Worm (Caenorhabditis elegans) whole organism, L4 larva: Measurements from ENCODE around the gene C16C8.9.

Source experiments
- D1046.2 ChIP-seq: fragments of 200-800 bp; sonication (Bioruptor generic); IDR thresholded peaks from 2 replicates; pipeline ENCODE4 v1.3.6; 2022; ENCODE audit warnings: missing genetic modification characterization, missing compliant biosample characterization
- F10B5.3 ChIP-seq: sonication (generic microtip); optimal IDR thresholded peaks from 2 replicates; lab custom pipeline; 2016; ENCODE audit warnings: mild to moderate bottlenecking, missing genetic modification characterization, missing compliant biosample characterization
- F26F4.8 ChIP-seq: fragments of 200-800 bp; sonication (Bioruptor generic); conservative IDR thresholded peaks from 2 replicates; pipeline ENCODE4 v1.3.6; 2022; ENCODE audit warnings: missing genetic modification characterization, missing compliant biosample characterization
- F44E2.7 ChIP-seq: fragments of 200-800 bp; sonication (Bioruptor generic); IDR thresholded peaks from 2 replicates; pipeline ENCODE4 v2.1.2; 2022; ENCODE audit warnings: missing genetic modification characterization, missing compliant biosample characterization
- R02D3.7 ChIP-seq: fragments of 150-350 bp; sonication (generic microtip); optimal IDR thresholded peaks from 3 replicates; lab custom pipeline; 2014; ENCODE audit warnings: missing biosample characterization, missing genetic modification characterization
- ZK337.2 ChIP-seq: fragments of 200-800 bp; sonication (Bioruptor generic); IDR thresholded peaks from 2 replicates; pipeline ENCODE4 v1.3.6; 2022; ENCODE audit warnings: missing genetic modification reagents, missing genetic modification characterization, missing compliant biosample characterization
- ZK546.5 ChIP-seq, 2 experiments: sonication (generic microtip); optimal IDR thresholded peaks; 2 replicates each; lab custom pipeline; 2017; ENCODE audit warnings: missing biosample characterization in 2 of 2, missing genetic modification characterization in 2 of 2
- aly-2 ChIP-seq: sonication (generic microtip); optimal IDR thresholded peaks from 2 replicates; lab custom pipeline; 2018; ENCODE audit warnings: missing biosample characterization, missing genetic modification characterization
- attf-4 ChIP-seq: sonication (generic microtip); optimal IDR thresholded peaks from 3 replicates; lab custom pipeline; 2017; ENCODE audit warnings: missing biosample characterization, missing genetic modification characterization
- ceh-32 ChIP-seq: sonication (generic microtip); optimal IDR thresholded peaks from 2 replicates; lab custom pipeline; 2016; ENCODE audit warnings: mild to moderate bottlenecking, missing genetic modification characterization, missing compliant biosample characterization; ENCODE audit not compliant: poor library complexity
- ceh-62 ChIP-seq: sonication (generic microtip); optimal IDR thresholded peaks from 2 replicates; lab custom pipeline; 2017; ENCODE audit warnings: missing biosample characterization, missing genetic modification characterization
- cey-2 ChIP-seq: sonication (generic microtip); optimal IDR thresholded peaks from 3 replicates; lab custom pipeline; 2017; ENCODE audit warnings: missing genetic modification characterization, mild to moderate bottlenecking, missing compliant biosample characterization, antibody characterized with exemption, borderline replicate concordance; ENCODE audit not compliant: insufficient read depth
- ctbp-1 ChIP-seq: fragments of 200-800 bp; sonication (Bioruptor generic); IDR thresholded peaks from 2 replicates; pipeline ENCODE4 v1.3.6; 2022; ENCODE audit warnings: missing genetic modification reagents, missing genetic modification characterization, missing compliant biosample characterization
- daf-19 ChIP-seq: fragments of 200-800 bp; sonication (Bioruptor generic); conservative IDR thresholded peaks from 2 replicates; pipeline ENCODE4 v1.3.6; 2022; ENCODE audit warnings: missing genetic modification characterization, missing compliant biosample characterization
- duxl-1 ChIP-seq: sonication (generic microtip); optimal IDR thresholded peaks from 2 replicates; lab custom pipeline; 2016; ENCODE audit warnings: mild to moderate bottlenecking, missing genetic modification characterization, moderate library complexity, missing compliant biosample characterization; ENCODE audit not compliant: poor library complexity
- dve-1 ChIP-seq: sonication (generic microtip); optimal IDR thresholded peaks from 2 replicates; lab custom pipeline; 2017; ENCODE audit warnings: antibody characterized with exemption, mild to moderate bottlenecking, missing genetic modification characterization, missing compliant biosample characterization; ENCODE audit not compliant: insufficient read depth
- egl-27 ChIP-seq: sonication (generic microtip); optimal IDR thresholded peaks from 3 replicates; lab custom pipeline; 2017; ENCODE audit warnings: missing biosample characterization, missing genetic modification reagents, missing genetic modification characterization
- fkh-10 ChIP-seq: fragments of 150-350 bp; optimal IDR thresholded peaks from 2 replicates; lab custom pipeline; 2014; ENCODE audit warnings: missing biosample characterization, missing genetic modification reagents, missing genetic modification characterization
- fos-1 ChIP-seq: fragments of 150-350 bp; optimal IDR thresholded peaks from 2 replicates; lab custom pipeline; 2014; ENCODE audit warnings: missing biosample characterization, missing genetic modification characterization
- gei-8 ChIP-seq: fragments of 200-800 bp; sonication (Bioruptor generic); optimal IDR thresholded peaks from 2 replicates; lab custom pipeline; 2018; ENCODE audit warnings: mild to moderate bottlenecking, missing genetic modification characterization, missing compliant biosample characterization
- hlh-30 ChIP-seq: sonication (generic microtip); optimal IDR thresholded peaks from 2 replicates; lab custom pipeline; 2017; ENCODE audit warnings: antibody characterized with exemption, mild to moderate bottlenecking, missing genetic modification characterization, missing compliant biosample characterization; ENCODE audit not compliant: insufficient read depth
- hmg-1.1 ChIP-seq: fragments of 200-800 bp; sonication (Bioruptor generic); IDR thresholded peaks from 2 replicates; pipeline ENCODE4 v1.3.6; 2022; ENCODE audit warnings: missing genetic modification reagents, missing genetic modification characterization, missing compliant biosample characterization
- lin-1 ChIP-seq: fragments of 200-800 bp; sonication (Bioruptor generic); IDR thresholded peaks from 2 replicates; pipeline ENCODE4 v1.3.6; 2022; ENCODE audit warnings: missing genetic modification reagents, missing genetic modification characterization, missing compliant biosample characterization
- lin-13 ChIP-seq: fragments of 150-350 bp; optimal IDR thresholded peaks from 2 replicates; lab custom pipeline; 2014; ENCODE audit warnings: missing biosample characterization, missing genetic modification reagents, missing genetic modification characterization
- lin-15B ChIP-seq: fragments of 150-350 bp; sonication (generic microtip); optimal IDR thresholded peaks from 3 replicates; lab custom pipeline; 2014; ENCODE audit warnings: missing biosample characterization, missing genetic modification characterization
- lir-3 ChIP-seq: sonication (generic microtip); optimal IDR thresholded peaks from 2 replicates; lab custom pipeline; 2016; ENCODE audit warnings: mild to moderate bottlenecking, missing genetic modification characterization, missing compliant biosample characterization
- madf-5 ChIP-seq, 2 experiments: fragments of 200-800 bp; sonication (Bioruptor generic); IDR thresholded peaks; 2 replicates each; pipeline ENCODE4 v1.3.6; 2022; ENCODE audit warnings: missing compliant biosample characterization in 2 of 2, missing genetic modification characterization in 2 of 2
- mxl-2 ChIP-seq: fragments of 200-800 bp; sonication (Bioruptor generic); conservative IDR thresholded peaks from 2 replicates; pipeline ENCODE4 v1.3.6; 2022; ENCODE audit warnings: missing genetic modification reagents, missing genetic modification characterization, missing compliant biosample characterization
- mxl-3 ChIP-seq: fragments of 200-800 bp; sonication (Bioruptor generic); optimal IDR thresholded peaks from 2 replicates; lab custom pipeline; 2018; ENCODE audit warnings: mild to moderate bottlenecking, missing genetic modification characterization, missing compliant biosample characterization
- nhr-102 ChIP-seq: sonication (generic microtip); optimal IDR thresholded peaks from 2 replicates; lab custom pipeline; 2016; ENCODE audit warnings: mild to moderate bottlenecking, missing genetic modification characterization, moderate library complexity, missing compliant biosample characterization
- nhr-11 ChIP-seq: fragments of 150-350 bp; optimal IDR thresholded peaks from 2 replicates; lab custom pipeline; 2014; ENCODE audit warnings: missing biosample characterization, missing genetic modification characterization
- nhr-111 ChIP-seq: fragments of 200-800 bp; sonication (Bioruptor generic); optimal IDR thresholded peaks from 2 replicates; lab custom pipeline; 2018; ENCODE audit warnings: mild to moderate bottlenecking, missing genetic modification characterization, missing compliant biosample characterization
- nhr-237 ChIP-seq: sonication (generic microtip); optimal IDR thresholded peaks from 2 replicates; lab custom pipeline; 2017; ENCODE audit warnings: missing biosample characterization, missing genetic modification characterization
- nhr-28 ChIP-seq: fragments of 150-350 bp; optimal IDR thresholded peaks from 2 replicates; lab custom pipeline; 2014; ENCODE audit warnings: missing biosample characterization, missing genetic modification characterization
- nhr-41 ChIP-seq: fragments of 200-800 bp; sonication (Bioruptor generic); IDR thresholded peaks from 2 replicates; pipeline ENCODE4 v1.3.6; 2022; ENCODE audit warnings: missing genetic modification reagents, missing genetic modification characterization, missing compliant biosample characterization
- nhr-42 ChIP-seq: fragments of 200-800 bp; sonication (Bioruptor generic); IDR thresholded peaks from 2 replicates; pipeline ENCODE4 v1.3.6; 2022; ENCODE audit warnings: missing genetic modification characterization, missing compliant biosample characterization
- nhr-48 ChIP-seq: sonication (generic microtip); optimal IDR thresholded peaks from 2 replicates; lab custom pipeline; 2016; ENCODE audit warnings: mild to moderate bottlenecking, missing genetic modification characterization, missing compliant biosample characterization
- nhr-76 ChIP-seq: fragments of 150-350 bp; optimal IDR thresholded peaks from 2 replicates; lab custom pipeline; 2014; ENCODE audit warnings: missing biosample characterization, missing genetic modification characterization
- pha-4 ChIP-seq, 2 experiments: fragments of 150-350 bp in 1 of 2; fragments of 200-800 bp in 1 of 2; sonication (Bioruptor generic) in 1 of 2; IDR thresholded peaks in 1 of 2; optimal IDR thresholded peaks in 1 of 2; 2 replicates each; pipeline versions ENCODE4 v1.3.6 to Lab custom; 2014 to 2022; ENCODE audit warnings: missing genetic modification characterization in 2 of 2, missing genetic modification reagents in 2 of 2, missing biosample characterization in 1 of 2, missing compliant biosample characterization in 1 of 2
- php-3 ChIP-seq: fragments of 200-800 bp; sonication (Bioruptor generic); IDR thresholded peaks from 2 replicates; pipeline ENCODE4 v1.3.6; 2022; ENCODE audit warnings: missing genetic modification reagents, missing genetic modification characterization, missing compliant biosample characterization
- pqm-1 ChIP-seq: sonication (generic microtip); optimal IDR thresholded peaks from 2 replicates; lab custom pipeline; 2017; ENCODE audit warnings: missing biosample characterization, missing genetic modification characterization
- rbr-2 ChIP-seq: sonication (generic microtip); optimal IDR thresholded peaks from 2 replicates; lab custom pipeline; 2016; ENCODE audit warnings: missing genotype, missing genetic modification characterization, missing compliant biosample characterization
- sdz-12 ChIP-seq: fragments of 200-800 bp; sonication (Bioruptor generic); optimal IDR thresholded peaks from 2 replicates; lab custom pipeline; 2018; ENCODE audit warnings: mild to moderate bottlenecking, missing genetic modification characterization, missing compliant biosample characterization
- spr-3 ChIP-seq: fragments of 200-800 bp; sonication (Bioruptor generic); optimal IDR thresholded peaks from 2 replicates; lab custom pipeline; 2018; ENCODE audit warnings: mild to moderate bottlenecking, missing genetic modification characterization, missing compliant biosample characterization
- vab-7 ChIP-seq: fragments of 200-800 bp; sonication (Bioruptor generic); IDR thresholded peaks from 2 replicates; pipeline ENCODE4 v1.3.6; 2022; ENCODE audit warnings: missing genetic modification reagents, missing genetic modification characterization, missing compliant biosample characterization
- zfp-2 ChIP-seq: sonication (generic microtip); optimal IDR thresholded peaks from 2 replicates; lab custom pipeline; 2016; ENCODE audit warnings: mild to moderate bottlenecking, missing genetic modification characterization, missing compliant biosample characterization

C16C8.9 gene

DNA sequence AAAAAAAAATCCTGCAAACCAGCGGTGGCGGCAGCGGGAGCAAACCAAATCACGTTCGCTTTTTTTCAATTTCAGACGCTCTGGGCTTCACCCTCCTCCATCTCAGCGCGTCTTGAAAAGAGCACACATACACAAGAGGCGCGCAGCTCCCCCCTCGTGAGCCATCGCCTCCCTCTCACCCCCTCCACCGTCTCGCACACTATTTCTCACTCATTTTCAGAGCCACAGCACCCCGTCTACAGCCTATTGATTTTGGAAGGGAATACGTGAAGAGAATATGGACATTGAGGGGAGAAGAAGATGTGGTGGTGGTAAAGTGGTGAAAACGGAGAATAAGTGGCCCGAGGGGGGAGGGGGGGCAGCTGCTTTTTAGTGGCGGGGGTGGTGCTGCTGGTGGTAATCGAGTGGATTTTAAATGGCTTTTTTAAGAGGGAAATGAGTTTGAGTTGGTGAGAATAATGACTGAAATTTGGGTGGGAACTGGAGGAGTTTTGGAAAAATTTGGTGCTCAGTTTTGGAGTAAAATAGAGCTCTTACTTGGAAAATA is 34.8 kb downstream of the C16C8.9 start (continued):
- TF ChIP-seq fos-1 = no peak
- no peak for TF ChIP-seq nhr-41 (GFP tag; lab: Robert Waterston, UW)
- TF ChIP-seq lir-3 = no peak
- no peak for TF ChIP-seq F26F4.8
- no peak for TF ChIP-seq ZK546.5 (tag; optimal IDR thresholded peaks at IDR 0.05; lab: Kevin White, UChicago)
- TF ChIP-seq lin-13 (GFP tag; lab: Kevin White, UChicago) = no peak
- TF ChIP-seq dve-1 = no peak
- no peak for TF ChIP-seq nhr-48 (tag; lab: Kevin White, UChicago)
- TF ChIP-seq nhr-102 (tag; lab: Kevin White, UChicago) = no peak
- TF ChIP-seq fkh-10 (GFP tag; lab: Kevin White, UChicago) = no peak
- TF ChIP-seq ceh-32 (tag; lab: Kevin White, UChicago) = no peak
- no peak for TF ChIP-seq ZK337.2
- no peak for TF ChIP-seq lin-1
- no peak for TF ChIP-seq ceh-62 (tag; lab: Kevin White, UChicago)
- TF ChIP-seq R02D3.7 (tag; lab: Kevin White, UChicago) = no peak
- TF ChIP-seq lin-15B (tag; lab: Kevin White, UChicago) = no peak
- no peak for TF ChIP-seq F44E2.7 (GFP tag; lab: Robert Waterston, UW)
- TF ChIP-seq nhr-11 (tag; lab: Kevin White, UChicago) = no peak
- no peak for TF ChIP-seq php-3
- no peak for TF ChIP-seq zfp-2 (tag; lab: Kevin White, UChicago)
- no peak for TF ChIP-seq nhr-111
- no peak for TF ChIP-seq D1046.2 (GFP tag; lab: Robert Waterston, UW)
- no peak for TF ChIP-seq nhr-42 (GFP tag; lab: Robert Waterston, UW)
- no peak for TF ChIP-seq attf-4 (tag; lab: Kevin White, UChicago)
- no peak for TF ChIP-seq mxl-2 (GFP tag; lab: Robert Waterston, UW)
- 0 out of 2 replicates have a peak, but pooled peaks have one; percentile 33 for TF ChIP-seq ctbp-1
- TF ChIP-seq cey-2 (tag; lab: Kevin White, UChicago) = no peak
- peak; percentile 71 for TF ChIP-seq hmg-1.1
- TF ChIP-seq pha-4 (GFP tag; IDR thresholded peaks at IDR 0.05; lab: Robert Waterston, UW) = no peak
- TF ChIP-seq pha-4 (tag; optimal IDR thresholded peaks at IDR 0.05; lab: Kevin White, UChicago) = no peak
- TF ChIP-seq pqm-1 (tag; lab: Kevin White, UChicago) = no peak
- no peak for TF ChIP-seq mxl-3 (GFP tag; lab: Kevin White, UChicago)
- peak; percentile 41 for TF ChIP-seq rbr-2 (tag; lab: Kevin White, UChicago)
- TF ChIP-seq, all 104 proteins: peak for 12

DNA sequence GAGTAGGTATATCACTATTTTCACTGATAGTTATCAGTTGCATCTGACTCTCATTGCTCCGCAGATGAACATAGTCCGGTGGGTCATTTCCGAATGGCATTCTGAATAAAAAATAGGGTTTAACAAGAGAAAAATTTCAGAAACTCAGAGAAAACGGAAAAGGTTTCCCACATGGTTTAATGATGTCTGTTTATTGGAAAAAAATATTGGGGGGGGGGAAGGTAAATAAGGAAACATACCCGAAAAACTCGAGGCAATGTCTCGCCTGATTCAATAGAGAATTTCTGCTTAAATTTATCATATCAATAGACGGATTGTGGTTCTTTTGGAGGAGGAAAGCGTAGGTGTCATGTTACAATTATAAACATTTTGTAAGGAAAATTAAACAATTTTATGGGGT is 37.6 kb downstream of the C16C8.9 start, which contains the start of gene nep-11:
Gene nep-11, minus strand, starts transcription at position 101 of the 400 bp plus-strand sequence.
- TF ChIP-seq dve-1 = no peak
- TF ChIP-seq, all 104 proteins: peak for 0

DNA sequence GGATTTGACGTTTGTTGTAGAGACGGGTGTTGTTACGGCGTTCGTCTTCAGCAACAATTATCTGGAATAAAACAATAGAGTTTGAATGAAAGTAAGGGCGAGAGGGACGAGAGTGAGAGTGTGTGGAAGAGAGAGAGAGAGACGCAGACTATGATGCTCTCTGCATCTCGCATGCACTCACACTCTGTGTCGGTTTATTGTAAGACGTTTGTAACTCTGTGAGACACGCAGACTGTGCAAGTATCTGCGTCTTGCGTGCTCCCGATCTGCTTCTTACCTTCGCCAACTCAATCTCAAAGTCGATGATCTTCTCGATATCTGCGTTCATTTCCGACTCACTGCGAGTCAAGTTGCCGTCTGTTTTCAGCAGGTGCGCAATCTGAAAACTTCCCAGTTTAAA is 40.1 kb downstream of the C16C8.9 start:
- TF ChIP-seq F10B5.3 (tag; lab: Kevin White, UChicago) (no peak), nhr-237 (tag; lab: Kevin White, UChicago) (no peak), duxl-1 (tag; lab: Kevin White, UChicago) (peak; percentile 80), nhr-11 (tag; lab: Kevin White, UChicago) (no peak)

DNA sequence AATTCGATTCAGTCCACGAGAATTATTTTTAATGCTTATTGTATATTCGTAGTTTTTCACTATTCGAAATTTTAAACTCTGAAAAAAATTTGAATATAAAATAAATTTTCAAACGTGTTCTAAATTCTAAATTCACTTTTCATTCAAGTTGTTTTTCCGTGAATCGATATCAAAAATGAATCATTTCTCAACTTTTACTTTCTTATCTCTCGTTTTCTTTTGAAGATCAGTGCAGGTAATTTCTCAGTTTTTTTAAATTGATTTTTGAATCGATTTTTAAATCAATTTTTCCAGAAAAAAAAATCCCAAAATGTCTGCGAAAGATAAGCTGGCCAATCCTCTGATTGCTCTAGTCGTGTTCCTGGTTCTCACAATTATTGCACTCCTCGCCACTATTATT is 46.5 kb downstream of the C16C8.9 start, which contains the start of gene nep-6:
Gene nep-6, plus strand, starts transcription at position 301 of the 400 bp plus-strand sequence.
- TF ChIP-seq gei-8 (GFP tag; lab: Kevin White, UChicago) (no peak), nhr-28 (tag; lab: Kevin White, UChicago) (no peak), nhr-76 (tag; lab: Kevin White, UChicago) (no peak), aly-2 (tag; lab: Kevin White, UChicago) (no peak), F10B5.3 (tag; lab: Kevin White, UChicago) (no peak), nhr-11 (tag; lab: Kevin White, UChicago) (no peak), hlh-30 (tag; lab: Kevin White, UChicago) (no peak), nhr-102 (tag; lab: Kevin White, UChicago) (no peak), vab-7 (no peak), spr-3 (GFP tag; lab: Kevin White, UChicago) (no peak), sdz-12 (GFP tag; lab: Kevin White, UChicago) (no peak), ZK337.2 (no peak), egl-27 (no peak), madf-5 (GFP tag; IDR thresholded peaks at IDR 0.05; lab: Robert Waterston, UW) (no peak), daf-19 (GFP tag; lab: Robert Waterston, UW) (no peak), nhr-41 (GFP tag; lab: Robert Waterston, UW) (no peak)
